ENCODE assay signal across 3 fruit fly cellular contexts in genomic region chr3L:7624561-7624960, dm6.
TF ChIP-seq lines count a peak whose summit lies in the region.

No protein-coding gene starts in this region.

- TF ChIP-seq CTCF in whole organism, embryonic (GFP tag; optimal IDR thresholded peaks at IDR 0.05; lab: Kevin White, UChicago), result no peak

TF ChIP-seq in whole organism, embryonic, 481 proteins besides CTCF, POLR2A, EP300 and RAD21:
- TF ChIP-seq vvl (GFP tag; IDR thresholded peaks at IDR 0.05; lab: Robert Waterston, UW), result no peak
- TF ChIP-seq CG6791 (GFP tag; IDR thresholded peaks at IDR 0.05; lab: Robert Waterston, UW; ENCODE audit: partially characterized antibody), result no peak
- no peak for TF ChIP-seq Doc3 (GFP tag; IDR thresholded peaks at IDR 0.05; lab: Robert Waterston, UW; ENCODE audit: partially characterized antibody)
- TF ChIP-seq CG7556 (GFP tag; optimal IDR thresholded peaks at IDR 0.05; lab: Kevin White, UChicago), result no peak
- TF ChIP-seq CG11247 (GFP tag; IDR thresholded peaks at IDR 0.05; lab: Robert Waterston, UW), result no peak
- no peak for TF ChIP-seq bowl (GFP tag; IDR thresholded peaks at IDR 0.05; lab: Robert Waterston, UW)
- 0 out of 3 replicates have a peak, but pooled peaks have one; percentile 20 for TF ChIP-seq CG14860 (GFP tag; IDR thresholded peaks at IDR 0.05; lab: Robert Waterston, UW; ENCODE audit: partially characterized antibody)

TF ChIP-seq in whole organism, prepupa, 60 proteins besides CTCF, POLR2A, EP300 and RAD21:
- TF ChIP-seq CG31627 (GFP tag; optimal IDR thresholded peaks at IDR 0.05; lab: Kevin White, UChicago) (no peak), Eip78C (GFP tag; lab: Kevin White, UChicago) (peak; percentile 12)
TF ChIP-seq in whole organism, prepupa: peak in this region for 1.

TF ChIP-seq in whole organism, wandering third instar larva, 38 proteins besides CTCF, POLR2A, EP300 and RAD21:
- TF ChIP-seq Dfd (GFP tag; optimal IDR thresholded peaks at IDR 0.05; lab: Kevin White, UChicago) (peak; percentile 91), Rel (GFP tag; optimal IDR thresholded peaks at IDR 0.05; lab: Kevin White, UChicago) (no peak), Rel (tag; optimal IDR thresholded peaks at IDR 0.05; lab: Kevin White, UChicago) (no peak)
TF ChIP-seq in whole organism, wandering third instar larva: peak in this region for 1.
